Fruit fly (Drosophila melanogaster) Kc167 (cell line): Measurements from ENCODE around the gene CG9988.

Source experiments
- Myc ChIP-seq: fragments of >200 bp; optimal IDR thresholded peaks from 2 replicates; lab custom pipeline; 2017; ENCODE audit warnings: missing external identifiers
- Sin3A ChIP-seq: fragments of >200 bp; optimal IDR thresholded peaks from 2 replicates; lab custom pipeline; 2018; ENCODE audit warnings: missing external identifiers
- h ChIP-seq: fragments of >200 bp; optimal IDR thresholded peaks from 3 replicates; lab custom pipeline; 2018; ENCODE audit warnings: missing external identifiers
- insv ChIP-seq: fragments of >200 bp; optimal IDR thresholded peaks from 3 replicates; lab custom pipeline; 2018; ENCODE audit warnings: missing external identifiers
- psq ChIP-seq: fragments of >200 bp; optimal IDR thresholded peaks from 2 replicates; lab custom pipeline; 2017; ENCODE audit warnings: missing external identifiers
- ttk ChIP-seq: sonication (Bioruptor generic); optimal IDR thresholded peaks from 2 replicates; lab custom pipeline; 2017; ENCODE audit warnings: missing external identifiers

The CG9988 gene

DNA sequence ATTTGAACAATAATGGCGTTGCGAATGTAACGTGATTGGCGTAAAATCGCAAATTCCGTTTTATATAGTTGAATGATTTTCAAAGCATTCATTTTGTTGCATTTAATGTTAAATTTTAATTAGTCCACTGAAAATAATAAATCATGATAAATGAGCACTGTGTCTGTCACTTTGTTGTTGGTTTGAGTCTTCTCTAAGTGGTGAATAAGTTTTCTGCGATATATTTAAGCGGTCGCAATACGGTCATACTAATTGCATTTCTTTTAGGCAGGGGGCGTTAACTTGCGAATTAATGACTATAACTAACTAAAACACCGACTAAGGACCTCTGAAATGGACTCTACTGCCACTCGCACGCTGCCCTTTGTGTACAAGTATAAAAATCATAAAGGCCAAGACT lies 30.4 kb upstream of the CG9988 start, which contains the start of gene CG9986:
TSS of gene CG9986 (plus strand) at position 245 of the 400 bp plus-strand sequence.
- TF ChIP-seq Sin3A, result no peak
- no peak for TF ChIP-seq Myc (lab: Kevin White, UChicago)
- TF ChIP-seq h (lab: Kevin White, UChicago), result no peak
- TF ChIP-seq insv (lab: Kevin White, UChicago), result no peak
- no peak for TF ChIP-seq ttk
- no peak for TF ChIP-seq psq

DNA sequence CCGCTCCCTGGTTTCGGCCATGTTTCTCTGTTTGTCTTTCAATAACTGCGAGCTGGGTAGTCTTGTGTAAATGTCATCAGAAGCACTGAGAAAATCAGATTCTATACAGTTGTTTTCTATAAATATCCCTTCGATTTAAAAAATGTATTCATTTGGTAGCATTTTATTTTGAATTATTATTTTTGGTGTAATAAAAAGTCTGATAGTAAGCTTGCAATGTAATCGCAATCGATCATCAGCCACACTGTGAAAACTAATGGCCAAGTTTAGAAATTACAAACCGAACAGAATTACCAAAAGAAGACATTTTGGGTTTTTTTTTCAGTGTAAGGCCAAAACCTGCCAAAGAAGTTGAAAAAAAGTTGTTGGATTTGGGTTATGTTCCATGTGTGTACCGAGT lies 15.4 kb upstream of the CG9988 start:
- TF ChIP-seq psq (no peak), Myc (lab: Kevin White, UChicago) (no peak), Sin3A (no peak), ttk (no peak)

DNA sequence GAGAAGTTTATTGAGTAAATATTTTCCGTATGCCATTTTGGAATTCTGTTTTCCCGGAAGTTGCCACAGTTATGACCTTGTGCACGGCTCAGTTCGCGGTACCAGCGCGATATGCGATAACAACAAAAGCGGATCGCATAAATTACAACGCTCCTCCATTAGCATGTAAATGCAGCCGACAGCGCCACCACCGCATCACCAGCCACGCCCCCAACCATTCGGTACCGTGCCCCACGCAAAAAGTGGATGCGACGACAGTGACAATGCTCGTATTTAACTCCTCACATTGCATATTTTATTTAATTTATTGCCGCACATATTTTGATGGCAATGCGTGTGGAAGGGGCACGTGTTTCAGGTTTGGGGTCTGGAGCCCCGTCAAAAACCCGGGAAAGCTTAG lies 13.1 kb upstream of the CG9988 start:
- no peak for TF ChIP-seq psq
- TF ChIP-seq ttk, result no peak
- no peak for TF ChIP-seq insv (lab: Kevin White, UChicago)
- TF ChIP-seq Myc (lab: Kevin White, UChicago), result no peak
- no peak for TF ChIP-seq Sin3A

DNA sequence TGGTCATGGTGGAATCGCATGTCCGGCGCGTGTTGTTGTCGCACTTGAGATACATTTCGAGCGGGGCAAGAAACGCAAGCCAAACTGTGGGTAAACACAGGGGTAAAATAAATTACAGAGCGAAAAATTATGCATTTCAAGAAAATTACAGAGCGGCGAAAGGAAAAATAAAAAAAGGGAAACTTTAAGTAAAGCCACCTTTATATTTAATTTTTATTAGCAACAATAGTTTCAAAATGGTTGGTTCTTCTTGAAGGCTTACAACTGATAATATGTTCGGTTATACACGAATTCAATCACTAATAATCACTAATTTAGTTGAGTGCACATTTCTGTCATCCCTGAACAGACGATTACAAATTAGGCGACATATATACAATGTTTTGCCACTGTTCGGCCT lies 12.6 kb upstream of the CG9988 start:
- TF ChIP-seq Sin3A (no peak), insv (lab: Kevin White, UChicago) (no peak), Myc (lab: Kevin White, UChicago) (no peak), psq (no peak), ttk (no peak), h (lab: Kevin White, UChicago) (no peak)

DNA sequence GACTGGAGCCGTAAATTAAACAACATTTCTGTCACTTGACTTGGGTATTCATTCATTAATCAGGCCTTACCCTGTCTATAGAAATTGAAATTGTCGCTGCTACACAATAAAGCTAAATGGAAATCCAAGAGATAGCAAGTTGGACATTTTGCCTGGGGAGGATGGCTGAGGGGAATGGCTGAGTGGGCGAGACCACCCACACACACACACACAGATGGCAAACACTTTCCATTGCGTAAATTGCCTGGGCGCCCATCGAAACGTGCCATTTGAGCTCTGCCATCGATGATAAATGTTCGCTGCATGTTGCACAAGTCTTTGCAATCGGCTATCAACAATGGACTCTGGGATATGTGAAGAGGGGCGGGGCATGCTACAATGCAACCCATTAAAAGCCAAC lies 8.9 kb upstream of the CG9988 start:
- TF ChIP-seq h (lab: Kevin White, UChicago) (no peak), psq (no peak), insv (lab: Kevin White, UChicago) (no peak), Myc (lab: Kevin White, UChicago) (no peak)

DNA sequence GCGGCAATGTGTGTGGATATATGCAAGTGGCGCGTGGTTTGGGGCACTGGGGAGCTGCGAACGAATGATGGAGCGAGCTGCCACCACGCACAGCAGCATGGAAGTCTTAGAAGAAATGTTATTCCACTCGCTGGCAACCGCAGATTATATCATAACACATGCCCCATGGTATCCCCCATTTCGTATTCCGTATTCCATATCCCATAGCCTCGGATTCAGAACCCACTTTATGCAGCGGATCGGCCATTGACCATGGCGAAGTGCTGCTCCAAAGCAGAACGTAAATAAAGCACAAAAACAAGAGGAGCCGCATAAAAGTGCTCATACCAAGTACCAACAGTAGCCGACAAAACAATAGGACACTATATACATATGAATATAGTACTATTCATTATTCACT lies 7.5 kb upstream of the CG9988 start:
- TF ChIP-seq Myc (lab: Kevin White, UChicago), result no peak
- no peak for TF ChIP-seq h (lab: Kevin White, UChicago)
- no peak for TF ChIP-seq ttk
- TF ChIP-seq psq, result no peak
- TF ChIP-seq insv (lab: Kevin White, UChicago), result no peak
- TF ChIP-seq Sin3A, result no peak

DNA sequence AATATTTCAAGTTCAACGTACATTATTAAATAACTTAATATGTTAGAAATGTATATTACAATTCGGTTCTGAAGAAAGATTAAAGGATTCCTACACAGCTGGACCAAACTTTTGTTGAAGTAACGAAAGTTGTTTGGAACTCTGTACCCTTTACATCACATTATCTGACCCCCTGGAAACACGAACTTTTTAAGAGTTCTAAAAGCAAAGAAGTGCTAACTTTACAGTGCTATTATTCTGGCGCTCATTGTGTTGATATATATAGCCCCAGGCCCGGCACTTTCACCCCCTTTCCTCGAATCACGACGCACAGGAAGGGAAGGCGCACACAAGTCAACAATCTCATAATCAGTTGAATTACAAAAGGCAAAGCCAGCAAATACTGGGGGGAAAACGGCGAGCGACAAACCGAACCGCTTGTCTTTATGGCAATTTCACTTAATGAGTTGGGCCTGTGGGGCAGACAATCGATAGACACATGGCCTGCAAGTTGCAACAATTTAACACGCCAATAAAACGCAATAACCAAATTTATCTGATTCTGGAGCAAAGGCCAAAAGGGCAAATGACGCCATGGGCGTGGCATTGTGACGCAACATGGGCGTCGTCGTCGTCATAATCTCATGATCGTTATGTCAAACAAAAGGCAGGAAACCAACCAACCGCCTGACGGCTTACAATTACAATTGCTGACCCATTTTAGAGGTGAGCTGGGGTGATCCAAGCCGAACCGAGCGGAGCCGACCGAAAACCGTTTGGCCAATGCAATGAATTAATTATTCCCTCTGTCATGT lies 6.8 kb upstream of the CG9988 start:
- TF ChIP-seq psq, result no peak
- no peak for TF ChIP-seq h (lab: Kevin White, UChicago)
- TF ChIP-seq Myc (lab: Kevin White, UChicago), result no peak
- TF ChIP-seq insv (lab: Kevin White, UChicago), result no peak
- TF ChIP-seq ttk, result no peak
- no peak for TF ChIP-seq Sin3A

DNA sequence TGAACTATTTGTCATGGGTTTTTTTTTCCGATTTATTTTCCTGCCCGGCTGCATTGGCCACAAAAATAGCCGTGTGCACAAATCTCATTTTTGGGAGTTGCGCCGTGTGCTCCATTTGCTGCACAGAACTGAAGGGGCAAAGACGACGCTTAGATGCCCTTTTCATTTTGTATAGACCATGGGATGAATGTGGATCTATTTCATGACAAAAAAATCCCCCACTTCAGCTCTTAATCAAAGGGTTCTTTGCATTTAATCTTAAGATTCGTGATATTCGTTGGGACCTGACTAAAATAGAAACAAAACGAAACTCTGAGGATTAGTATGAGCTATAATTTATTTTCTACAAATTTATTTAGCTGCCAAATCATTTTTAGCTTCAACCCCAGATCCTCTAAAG lies 6.1 kb upstream of the CG9988 start:
- no peak for TF ChIP-seq insv (lab: Kevin White, UChicago)
- TF ChIP-seq h (lab: Kevin White, UChicago), result no peak
- TF ChIP-seq Myc (lab: Kevin White, UChicago), result no peak
- TF ChIP-seq Sin3A, result no peak
- TF ChIP-seq psq, result no peak
- no peak for TF ChIP-seq ttk

DNA sequence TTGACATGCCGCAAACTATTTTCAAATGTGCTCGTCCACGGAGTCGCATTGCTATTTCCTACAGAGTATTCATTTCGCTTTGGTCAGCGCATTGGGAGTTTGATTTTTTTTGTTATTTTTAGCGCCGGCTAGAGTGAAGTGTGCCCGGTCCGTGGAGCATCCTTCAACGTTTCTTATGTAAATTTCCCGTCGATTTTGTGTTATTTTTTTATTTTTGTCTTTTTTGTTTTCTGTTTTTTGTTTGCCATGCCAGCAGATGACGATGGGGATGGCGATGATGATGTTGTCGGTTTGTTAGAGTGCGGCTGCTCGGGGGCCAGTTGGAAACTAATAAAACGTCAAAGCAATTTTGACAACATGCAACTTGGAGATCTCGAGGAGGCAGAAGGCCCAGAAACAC lies 5.3 kb upstream of the CG9988 start:
- no peak for TF ChIP-seq Myc (lab: Kevin White, UChicago)
- no peak for TF ChIP-seq h (lab: Kevin White, UChicago)
- TF ChIP-seq psq, result no peak
- no peak for TF ChIP-seq insv (lab: Kevin White, UChicago)
- TF ChIP-seq ttk, result no peak
- TF ChIP-seq Sin3A, result no peak

DNA sequence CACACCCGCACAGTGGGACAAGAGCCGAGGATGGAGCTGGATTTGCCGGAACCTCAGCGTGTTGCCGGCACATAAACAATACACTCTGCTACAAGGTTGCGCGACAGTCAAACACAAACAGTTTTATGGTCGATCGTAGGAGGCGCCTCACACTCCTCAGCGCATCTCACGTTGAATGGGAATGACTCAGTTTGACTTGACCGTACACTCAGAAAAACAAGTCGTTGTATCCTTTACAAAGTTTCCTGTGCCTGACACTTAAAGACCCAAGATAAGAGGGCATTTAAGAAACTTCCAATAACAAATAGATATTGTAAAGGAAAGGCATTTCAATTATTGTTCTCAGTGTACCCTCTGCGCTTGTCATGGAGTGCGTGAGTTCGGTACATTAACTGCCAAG lies 4.5 kb upstream of the CG9988 start:
- TF ChIP-seq Sin3A (no peak), Myc (lab: Kevin White, UChicago) (no peak), h (lab: Kevin White, UChicago) (no peak), ttk (no peak), insv (lab: Kevin White, UChicago) (no peak), psq (no peak)

DNA sequence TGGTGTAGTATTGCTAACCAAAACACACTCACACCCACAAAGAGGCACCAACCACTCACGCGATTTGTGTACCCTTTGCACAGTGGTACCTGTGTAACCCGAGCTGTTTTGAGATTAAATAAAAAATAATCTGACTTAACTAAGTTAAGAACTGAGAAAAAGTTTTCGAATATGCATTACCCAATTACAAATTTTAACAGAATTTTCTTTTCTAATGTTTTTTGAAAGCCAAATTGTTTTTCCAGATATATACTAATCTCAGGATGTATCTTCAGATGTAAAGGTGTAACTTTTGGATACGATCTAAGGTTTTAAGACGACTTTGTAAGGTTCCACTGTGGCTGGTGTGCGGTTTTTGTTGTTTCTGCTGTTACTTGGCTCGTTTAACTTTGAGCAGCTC lies 2.5 kb upstream of the CG9988 start:
- TF ChIP-seq psq, result no peak
- no peak for TF ChIP-seq insv (lab: Kevin White, UChicago)
- TF ChIP-seq ttk, result no peak
- no peak for TF ChIP-seq Sin3A
- no peak for TF ChIP-seq h (lab: Kevin White, UChicago)
- TF ChIP-seq Myc (lab: Kevin White, UChicago), result no peak

DNA sequence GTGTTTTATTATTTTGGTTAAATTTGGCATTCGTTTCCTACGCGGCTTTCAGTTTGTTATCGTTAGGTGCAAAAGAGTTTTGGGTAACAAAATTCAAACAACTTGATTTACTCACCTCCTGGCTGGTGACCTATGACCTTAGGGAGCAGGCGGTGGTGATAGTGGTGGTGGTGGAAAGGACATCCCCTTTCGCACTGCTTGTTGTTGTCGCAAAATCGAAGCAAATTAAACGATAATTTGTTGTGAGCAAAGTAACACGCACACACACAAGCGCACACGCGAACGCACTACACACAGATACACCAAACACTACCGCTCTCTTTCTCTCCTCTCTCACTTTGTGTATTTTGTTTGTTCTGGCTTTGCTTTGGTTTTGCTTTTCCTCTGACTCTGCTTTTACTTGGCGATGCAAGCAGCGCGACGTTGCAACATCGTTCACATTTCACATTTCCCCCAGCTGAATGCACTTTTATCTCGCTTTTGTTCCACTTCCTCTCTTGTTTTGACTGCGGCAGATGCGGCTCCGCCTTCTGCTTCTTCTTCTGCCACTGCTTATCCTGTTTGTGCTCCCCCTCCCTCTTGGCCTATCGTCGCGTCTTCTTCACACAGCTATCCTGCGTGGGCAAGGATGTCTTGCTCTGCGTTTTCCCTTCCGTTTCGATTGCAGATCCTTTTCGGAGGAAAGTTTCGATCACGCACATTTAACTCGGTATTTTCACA lies 1.8 kb upstream of the CG9988 start:
- TF ChIP-seq insv (lab: Kevin White, UChicago), result no peak
- TF ChIP-seq psq, result no peak
- TF ChIP-seq ttk, result no peak
- no peak for TF ChIP-seq h (lab: Kevin White, UChicago)
- no peak for TF ChIP-seq Sin3A
- no peak for TF ChIP-seq Myc (lab: Kevin White, UChicago)
